Fruit fly (Drosophila melanogaster) whole organism, embryonic: ENCODE measurements around the gene mRpL48.

Source experiments
- Abd-B ChIP-seq: fragments of 200-800 bp; sonication (Bioruptor generic); optimal IDR thresholded peaks from 2 replicates; lab custom pipeline; 2018; ENCODE audit warnings: missing biosample characterization, mild to moderate bottlenecking, missing genetic modification characterization, moderate library complexity
- Awh ChIP-seq: fragments of 200-800 bp; sonication (Bioruptor generic); IDR thresholded peaks from 2 replicates; pipeline ENCODE4, ENCODE4 v1.3.6; 2022; ENCODE audit warnings: missing biosample characterization, missing genetic modification characterization
- CG14014 ChIP-seq: fragments of 200-800 bp; sonication (Bioruptor generic); IDR thresholded peaks from 2 replicates; pipeline ENCODE4 v1.3.6; 2022; ENCODE audit warnings: missing biosample characterization, missing genetic modification characterization
- CG14667 ChIP-seq: fragments of 200-800 bp; sonication (Bioruptor generic); IDR thresholded peaks from 2 replicates; pipeline ENCODE4 v1.3.6; 2022; ENCODE audit warnings: missing biosample characterization, missing genetic modification characterization
- CG1529 ChIP-seq: fragments of 200-800 bp; sonication (Bioruptor generic); optimal IDR thresholded peaks from 3 replicates; lab custom pipeline; 2018; ENCODE audit warnings: missing biosample characterization, missing genetic modification characterization
- CG1603 ChIP-seq: fragments of 200-800 bp; sonication (Bioruptor generic); optimal IDR thresholded peaks from 2 replicates; lab custom pipeline; 2019; ENCODE audit warnings: missing biosample characterization, mild to moderate bottlenecking, missing genetic modification characterization, moderate library complexity
- CG16779 ChIP-seq: fragments of 200-800 bp; sonication (Bioruptor generic); IDR thresholded peaks from 2 replicates; pipeline ENCODE4 v1.3.6; 2022; ENCODE audit warnings: missing biosample characterization, missing genetic modification characterization
- CG16815 ChIP-seq: fragments of 200-800 bp; sonication (Bioruptor generic); optimal IDR thresholded peaks from 3 replicates; lab custom pipeline; 2017; ENCODE audit warnings: missing biosample characterization, mild to moderate bottlenecking, missing genetic modification characterization
- CG17385 ChIP-seq: fragments of 200-800 bp; sonication (Bioruptor generic); optimal IDR thresholded peaks from 3 replicates; lab custom pipeline; 2018; ENCODE audit warnings: missing biosample characterization, mild to moderate bottlenecking, missing genetic modification characterization
- CG17829 ChIP-seq: fragments of 200-800 bp; optimal IDR thresholded peaks from 2 replicates; lab custom pipeline; 2019; ENCODE audit warnings: missing biosample characterization, mild to moderate bottlenecking, missing genetic modification characterization, moderate library complexity
- CG2129 ChIP-seq: fragments of 200-800 bp; sonication (Bioruptor generic); IDR thresholded peaks from 2 replicates; pipeline ENCODE4 v1.3.6; 2022; ENCODE audit warnings: missing biosample characterization, missing genetic modification characterization; ENCODE audit not compliant: partially characterized antibody
- CG30403 ChIP-seq: fragments of 200-800 bp; sonication (Bioruptor generic); optimal IDR thresholded peaks from 3 replicates; lab custom pipeline; 2016; ENCODE audit warnings: missing biosample characterization, missing genetic modification characterization
- CG31441 ChIP-seq: fragments of 200-800 bp; sonication (Bioruptor generic); IDR thresholded peaks from 2 replicates; pipeline ENCODE4 v1.3.6; 2022; ENCODE audit warnings: missing biosample characterization, missing genetic modification characterization
- CG34376 ChIP-seq: fragments of 200-800 bp; sonication (Bioruptor generic); optimal IDR thresholded peaks from 2 replicates; lab custom pipeline; 2018; ENCODE audit warnings: missing biosample characterization, mild to moderate bottlenecking, missing genetic modification characterization
- CG42726 ChIP-seq: fragments of 200-800 bp; sonication (Bioruptor generic); IDR thresholded peaks from 2 replicates; pipeline ENCODE4 v1.3.6; 2022; ENCODE audit warnings: missing biosample characterization, missing genetic modification characterization; ENCODE audit not compliant: partially characterized antibody
- CG6689 ChIP-seq: fragments of 200-800 bp; sonication (Bioruptor generic); IDR thresholded peaks from 2 replicates; pipeline ENCODE4 v1.3.6; 2022; ENCODE audit warnings: missing biosample characterization, missing genetic modification characterization
- CG6854 ChIP-seq: fragments of 200-800 bp; sonication (Bioruptor generic); optimal IDR thresholded peaks from 3 replicates; lab custom pipeline; 2017; ENCODE audit warnings: missing biosample characterization, mild to moderate bottlenecking, missing genetic modification characterization
- CG8765 ChIP-seq: fragments of 200-800 bp; sonication (Bioruptor generic); IDR thresholded peaks from 2 replicates; pipeline ENCODE4 v1.3.6; 2022; ENCODE audit warnings: missing biosample characterization, missing genetic modification characterization
- Chrac-16 ChIP-seq: fragments of 200-800 bp; sonication (Bioruptor generic); optimal IDR thresholded peaks from 3 replicates; lab custom pipeline; 2016; ENCODE audit warnings: missing biosample characterization, missing genetic modification characterization
- Eip74EF ChIP-seq, 2 experiments: fragments of 200-800 bp in 1 of 2; fragments of >200 bp in 1 of 2; sonication (Bioruptor generic) in 1 of 2; optimal IDR thresholded peaks; 2 replicates each; lab custom pipeline; 2017 to 2019; ENCODE audit warnings: missing biosample characterization in 2 of 2, missing genetic modification characterization in 2 of 2, mild to moderate bottlenecking in 1 of 2, moderate library complexity in 1 of 2
- GATAe ChIP-seq: fragments of 200-800 bp; sonication (Bioruptor generic); conservative IDR thresholded peaks from 2 replicates; pipeline ENCODE4 v1.3.6; 2022; ENCODE audit warnings: missing biosample characterization, missing genetic modification characterization
- H2.0 ChIP-seq: fragments of 200-800 bp; sonication (Bioruptor generic); IDR thresholded peaks from 2 replicates; pipeline ENCODE4 v1.3.6; 2022; ENCODE audit warnings: missing biosample characterization, missing genetic modification characterization
- Hmr ChIP-seq: fragments of 200-800 bp; sonication (Bioruptor generic); optimal IDR thresholded peaks from 3 replicates; lab custom pipeline; 2017; ENCODE audit warnings: mild to moderate bottlenecking, missing biosample characterization, missing genetic modification reagents, missing genetic modification characterization
- MBD-R2 ChIP-seq: fragments of 200-800 bp; sonication (Bioruptor generic); IDR thresholded peaks from 2 replicates; pipeline ENCODE4 v1.3.6; 2022; ENCODE audit warnings: missing biosample characterization, missing genetic modification characterization
- Max ChIP-seq: fragments of 200-800 bp; sonication (Bioruptor generic); optimal IDR thresholded peaks from 2 replicates; lab custom pipeline; 2016; ENCODE audit warnings: missing biosample characterization, mild to moderate bottlenecking, missing genetic modification characterization
- Mrtf ChIP-seq: fragments of 200-800 bp; sonication (Bioruptor generic); IDR thresholded peaks from 3 replicates; pipeline ENCODE4 v1.3.6; 2022; ENCODE audit warnings: missing biosample characterization, missing genetic modification characterization
- Nf-YB ChIP-seq: fragments of 200-800 bp; sonication (Bioruptor generic); optimal IDR thresholded peaks from 3 replicates; lab custom pipeline; 2019; ENCODE audit warnings: missing biosample characterization, mild to moderate bottlenecking, missing genetic modification characterization, moderate library complexity
- PHDP ChIP-seq: fragments of 200-800 bp; sonication (Bioruptor generic); optimal IDR thresholded peaks from 3 replicates; lab custom pipeline; 2018; ENCODE audit warnings: missing biosample characterization, mild to moderate bottlenecking, missing genetic modification characterization, moderate library complexity
- Poxn ChIP-seq: fragments of 200-800 bp; sonication (Bioruptor generic); IDR thresholded peaks from 2 replicates; pipeline ENCODE4 v1.3.6; 2022; ENCODE audit warnings: missing biosample characterization, missing genetic modification characterization
- Side ChIP-seq: fragments of 200-800 bp; sonication (Bioruptor generic); optimal IDR thresholded peaks from 2 replicates; lab custom pipeline; 2016; ENCODE audit warnings: missing biosample characterization, missing genetic modification characterization
- Sox102F ChIP-seq: fragments of 200-800 bp; sonication (Bioruptor generic); optimal IDR thresholded peaks from 2 replicates; lab custom pipeline; 2018; ENCODE audit warnings: missing biosample characterization, mild to moderate bottlenecking, missing genetic modification characterization, moderate library complexity
- Xbp1 ChIP-seq: fragments of 200-800 bp; sonication (Bioruptor generic); optimal IDR thresholded peaks from 3 replicates; lab custom pipeline; 2016; ENCODE audit warnings: missing biosample characterization, mild to moderate bottlenecking, missing genetic modification characterization
- abd-A ChIP-seq: fragments of 200-800 bp; sonication (Bioruptor generic); optimal IDR thresholded peaks from 3 replicates; lab custom pipeline; 2019; ENCODE audit warnings: missing biosample characterization, mild to moderate bottlenecking, missing genetic modification characterization, moderate library complexity
- ara ChIP-seq: fragments of 200-800 bp; sonication (Bioruptor generic); IDR thresholded peaks from 2 replicates; pipeline ENCODE4 v1.3.6; 2022; ENCODE audit warnings: missing biosample characterization, missing genetic modification characterization
- br ChIP-seq: fragments of >200 bp; optimal IDR thresholded peaks from 2 replicates; lab custom pipeline; 2017
- caup ChIP-seq: fragments of 200-800 bp; sonication (Bioruptor generic); optimal IDR thresholded peaks from 3 replicates; lab custom pipeline; 2017; ENCODE audit warnings: missing biosample characterization, mild to moderate bottlenecking, missing genetic modification characterization, moderate library complexity; ENCODE audit not compliant: severe bottlenecking
- cg ChIP-seq: fragments of 200-800 bp; sonication (Bioruptor generic); optimal IDR thresholded peaks from 3 replicates; lab custom pipeline; 2019; ENCODE audit warnings: missing biosample characterization, mild to moderate bottlenecking, missing genetic modification characterization, moderate library complexity
- chinmo ChIP-seq: fragments of 200-800 bp; sonication (Bioruptor generic); IDR thresholded peaks from 4 replicates; pipeline ENCODE4 v1.3.6; 2022; ENCODE audit warnings: missing biosample characterization, missing genetic modification characterization; ENCODE audit not compliant: partially characterized antibody
- dimm ChIP-seq: fragments of 200-800 bp; sonication (Bioruptor generic); IDR thresholded peaks from 2 replicates; pipeline ENCODE4 v1.3.6; 2022; ENCODE audit warnings: missing biosample characterization, missing genetic modification characterization
- disco-r ChIP-seq: fragments of 200-800 bp; sonication (Bioruptor generic); optimal IDR thresholded peaks from 2 replicates; lab custom pipeline; 2016; ENCODE audit warnings: missing biosample characterization, missing genetic modification characterization
- eve ChIP-seq, 2 experiments: fragments of >200 bp; optimal IDR thresholded peaks; 2 replicates each; lab custom pipeline; 2017; ENCODE audit warnings: missing biosample characterization in 2 of 2, missing genetic modification characterization in 2 of 2
- fd102C ChIP-seq: fragments of 200-800 bp; sonication (Bioruptor generic); optimal IDR thresholded peaks from 2 replicates; lab custom pipeline; 2018; ENCODE audit warnings: missing biosample characterization, mild to moderate bottlenecking, missing genetic modification characterization, moderate library complexity
- fu2 ChIP-seq: fragments of 200-800 bp; sonication (Bioruptor generic); optimal IDR thresholded peaks from 2 replicates; lab custom pipeline; 2016; ENCODE audit warnings: missing biosample characterization, missing genetic modification characterization
- gfzf ChIP-seq: fragments of 200-800 bp; sonication (Bioruptor generic); optimal IDR thresholded peaks from 2 replicates; lab custom pipeline; 2016; ENCODE audit warnings: missing biosample characterization, mild to moderate bottlenecking, missing genetic modification characterization, moderate library complexity
- h ChIP-seq: fragments of >200 bp; optimal IDR thresholded peaks from 2 replicates; lab custom pipeline; 2017
- lab ChIP-seq: fragments of 200-800 bp; sonication (Bioruptor generic); optimal IDR thresholded peaks from 3 replicates; lab custom pipeline; 2017; ENCODE audit warnings: missing biosample characterization, missing genetic modification characterization, mild to moderate bottlenecking, moderate library complexity, missing genetic modification reagents
- lbe ChIP-seq: fragments of 200-800 bp; sonication (Bioruptor generic); optimal IDR thresholded peaks from 2 replicates; lab custom pipeline; 2016; ENCODE audit warnings: missing biosample characterization, mild to moderate bottlenecking, missing genetic modification characterization
- repo ChIP-seq: fragments of 200-800 bp; sonication (Bioruptor generic); optimal IDR thresholded peaks from 2 replicates; lab custom pipeline; 2016; ENCODE audit warnings: missing biosample characterization, missing genetic modification characterization
- run ChIP-seq: fragments of 200-800 bp; sonication (Bioruptor generic); optimal IDR thresholded peaks from 3 replicates; lab custom pipeline; 2018; ENCODE audit warnings: missing biosample characterization, mild to moderate bottlenecking, missing genetic modification characterization
- ssp ChIP-seq: fragments of 200-800 bp; sonication (Bioruptor generic); IDR thresholded peaks from 2 replicates; pipeline ENCODE4 v1.3.6; 2022; ENCODE audit warnings: missing biosample characterization, missing genetic modification characterization
- tio ChIP-seq: fragments of 200-800 bp; sonication (Bioruptor generic); optimal IDR thresholded peaks from 2 replicates; lab custom pipeline; 2017; ENCODE audit warnings: missing biosample characterization, missing genetic modification characterization, inconsistent platforms

Gene mRpL48

dm6 chr2L:1669316-1670027 is 40.8 kb upstream of the mRpL48 start (continued):
- TF ChIP-seq CG17385 (GFP tag; lab: Kevin White, UChicago) (no peak), ara (GFP tag; lab: Robert Waterston, UW) (no peak), Side (GFP tag; lab: Kevin White, UChicago) (no peak), PHDP (tag; lab: Kevin White, UChicago) (no peak), Awh (GFP tag; lab: Robert Waterston, UW) (no peak), abd-A (tag; lab: Kevin White, UChicago) (no peak), lbe (no peak), CG34376 (GFP tag; lab: Kevin White, UChicago) (no peak), Sox102F (GFP tag; lab: Kevin White, UChicago) (no peak), CG16815 (GFP tag; lab: Kevin White, UChicago) (no peak), Chrac-16 (GFP tag; lab: Kevin White, UChicago) (no peak), dimm (GFP tag; lab: Robert Waterston, UW) (no peak), disco-r (GFP tag; lab: Kevin White, UChicago) (no peak), H2.0 (no peak), eve (GFP tag; optimal IDR thresholded peaks at IDR 0.05; lab: Kevin White, UChicago) (peak in 1 of 2 experiments; percentile 15), CG30403 (GFP tag; lab: Kevin White, UChicago) (no peak), CG6854 (GFP tag; lab: Kevin White, UChicago) (no peak), run (no peak), CG42726 (GFP tag; lab: Robert Waterston, UW) (no peak), lab (GFP tag; lab: Kevin White, UChicago) (peak; percentile 49), CG2129 (GFP tag; lab: Robert Waterston, UW) (no peak), CG17829 (tag; lab: Kevin White, UChicago) (no peak), Poxn (GFP tag; lab: Robert Waterston, UW) (no peak), MBD-R2 (GFP tag; lab: Robert Waterston, UW) (no peak), h (lab: Kevin White, UChicago) (no peak), Eip74EF (GFP tag; optimal IDR thresholded peaks at IDR 0.05; lab: Kevin White, UChicago) (no peak), fd102C (GFP tag; lab: Kevin White, UChicago) (no peak), tio (no peak), Nf-YB (GFP tag; lab: Kevin White, UChicago) (peak; percentile 74), CG6689 (no peak), cg (GFP tag; lab: Kevin White, UChicago) (peak; percentile 57), Hmr (GFP tag; lab: Kevin White, UChicago) (no peak), CG1603 (no peak), caup (GFP tag; lab: Kevin White, UChicago) (no peak), br (lab: Kevin White, UChicago) (no peak), repo (GFP tag; lab: Kevin White, UChicago) (no peak), CG31441 (GFP tag; lab: Robert Waterston, UW) (no peak), GATAe (GFP tag; lab: Robert Waterston, UW) (no peak), Mrtf (GFP tag; lab: Robert Waterston, UW) (no peak), fu2 (no peak), ssp (GFP tag; lab: Robert Waterston, UW) (no peak), Max (GFP tag; lab: Kevin White, UChicago) (no peak), CG1529 (GFP tag; lab: Kevin White, UChicago) (no peak), CG8765 (GFP tag; lab: Robert Waterston, UW) (no peak), Abd-B (GFP tag; lab: Kevin White, UChicago) (no peak), CG16779 (GFP tag; lab: Robert Waterston, UW) (no peak), gfzf (GFP tag; lab: Kevin White, UChicago) (no peak), CG14667 (GFP tag; lab: Robert Waterston, UW) (no peak), Xbp1 (GFP tag; lab: Kevin White, UChicago) (no peak), CG14014 (GFP tag; lab: Robert Waterston, UW) (no peak), chinmo (peak; percentile 96)
